Fruit fly (Drosophila melanogaster): ENCODE results near the gene CG4911.

Gene CG4911

dm6 chr3L:9045318-9045717 lies 27.2 kb downstream of the CG4911 start (continued):
- TF ChIP-seq CG13624 (GFP tag; optimal IDR thresholded peaks at IDR 0.05) (peak; percentile 64), CG5953 (GFP tag; IDR thresholded peaks at IDR 0.05) (peak; percentile 66), Meics (GFP tag; optimal IDR thresholded peaks at IDR 0.05) (peak; percentile 45), Hr39 (optimal IDR thresholded peaks at IDR 0.05) (no peak), Trl (optimal IDR thresholded peaks at IDR 0.05) (no peak), Trl (GFP tag; optimal IDR thresholded peaks at IDR 0.05) (peak; percentile 54), CG3163 (GFP tag; optimal IDR thresholded peaks at IDR 0.05) (peak; percentile 25), CG3407 (GFP tag; optimal IDR thresholded peaks at IDR 0.05) (peak; percentile 6), CG4424 (GFP tag; optimal IDR thresholded peaks at IDR 0.05) (peak; percentile 68), ase (GFP tag; IDR thresholded peaks at IDR 0.05) (peak; percentile 72), gcm2 (GFP tag; optimal IDR thresholded peaks at IDR 0.05) (no peak), CG12299 (tag; optimal IDR thresholded peaks at IDR 0.05) (no peak), gcm (GFP tag; optimal IDR thresholded peaks at IDR 0.05) (peak; percentile 19), tin (GFP tag; optimal IDR thresholded peaks at IDR 0.05) (peak; percentile 75), hth (optimal IDR thresholded peaks at IDR 0.05) (no peak), CG7745 (tag; optimal IDR thresholded peaks at IDR 0.05) (no peak), Gug (GFP tag; IDR thresholded peaks at IDR 0.05) (peak; percentile 48; the same call in 2 of the 4 replicates), shn (GFP tag; optimal IDR thresholded peaks at IDR 0.05) (peak; percentile 40), CG43689 (GFP tag; IDR thresholded peaks at IDR 0.05) (no peak), CG18011 (GFP tag; optimal IDR thresholded peaks at IDR 0.05) (no peak), nerfin-1 (tag; optimal IDR thresholded peaks at IDR 0.05) (peak; percentile 53), CHES-1-like (GFP tag; optimal IDR thresholded peaks at IDR 0.05) (no peak), Nf-YC (tag; optimal IDR thresholded peaks at IDR 0.05) (peak; percentile 33), pzg (GFP tag; optimal IDR thresholded peaks at IDR 0.05) (no peak), D19A (tag; optimal IDR thresholded peaks at IDR 0.05) (peak; percentile 67), CG13424 (tag; optimal IDR thresholded peaks at IDR 0.05) (peak; percentile 46), CG31441 (GFP tag; IDR thresholded peaks at IDR 0.05) (peak; percentile 70), Bgb (GFP tag; IDR thresholded peaks at IDR 0.05; ENCODE audit: partially characterized antibody) (no peak), ash1 (GFP tag; optimal IDR thresholded peaks at IDR 0.05) (no peak), PHDP (tag; optimal IDR thresholded peaks at IDR 0.05) (peak; percentile 6), jumu (GFP tag; optimal IDR thresholded peaks at IDR 0.05) (no peak), knrl (GFP tag; IDR thresholded peaks at IDR 0.05; ENCODE audit: partially characterized antibody) (no peak), CG3838 (GFP tag; optimal IDR thresholded peaks at IDR 0.05) (no peak), fd3F (GFP tag; optimal IDR thresholded peaks at IDR 0.05) (no peak), CG9609 (GFP tag; optimal IDR thresholded peaks at IDR 0.05) (peak; percentile 36), Neu2 (GFP tag; optimal IDR thresholded peaks at IDR 0.05; ENCODE audit: borderline replicate concordance) (peak; percentile 33), ac (GFP tag; optimal IDR thresholded peaks at IDR 0.05) (peak; percentile 46), CG12391 (tag; optimal IDR thresholded peaks at IDR 0.05) (peak; percentile 53), CG8924 (tag; optimal IDR thresholded peaks at IDR 0.05) (peak; percentile 39), scrt (GFP tag; optimal IDR thresholded peaks at IDR 0.05) (peak; percentile 14), CG8388 (GFP tag; optimal IDR thresholded peaks at IDR 0.05) (peak; percentile 43), CG15479 (GFP tag; optimal IDR thresholded peaks at IDR 0.05) (peak; percentile 49), pros (GFP tag; optimal IDR thresholded peaks at IDR 0.05) (no peak), NFAT (GFP tag; IDR thresholded peaks at IDR 0.05) (0 out of 2 replicates have a peak, but pooled peaks have one; percentile 34), CG7372 (GFP tag; IDR thresholded peaks at IDR 0.05) (peak; percentile 51; the same call in 1 of the 2 replicates), Nf-YA (GFP tag; IDR thresholded peaks at IDR 0.05) (peak; percentile 60), CG4854 (GFP tag; optimal IDR thresholded peaks at IDR 0.05) (peak; percentile 30), Ets65A (GFP tag) (peak; percentile 97), maf-S (GFP tag; optimal IDR thresholded peaks at IDR 0.05) (no peak), chn (GFP tag; optimal IDR thresholded peaks at IDR 0.05) (peak; percentile 67), CG16779 (GFP tag; IDR thresholded peaks at IDR 0.05) (no peak), twi (tag; optimal IDR thresholded peaks at IDR 0.05) (no peak)
